Fruit fly (Drosophila melanogaster) whole organism, embryonic: ENCODE results near the gene Ir92a.

ENCODE experiments used
- Adf1 ChIP-seq: fragments of 200-800 bp; sonication (Bioruptor generic); IDR thresholded peaks from 2 replicates; pipeline ENCODE4 v1.3.6; 2022; ENCODE audit warnings: missing biosample characterization, missing genetic modification characterization
- CG11723 ChIP-seq: fragments of 200-800 bp; sonication (Bioruptor generic); optimal IDR thresholded peaks from 2 replicates; lab custom pipeline; 2017; ENCODE audit warnings: missing biosample characterization, mild to moderate bottlenecking, missing genetic modification characterization
- CG12769 ChIP-seq: fragments of 200-800 bp; sonication (Bioruptor generic); optimal IDR thresholded peaks from 2 replicates; lab custom pipeline; 2019; ENCODE audit warnings: missing biosample characterization, mild to moderate bottlenecking, missing genetic modification characterization, moderate library complexity
- CG13287 ChIP-seq: fragments of 200-800 bp; sonication (Bioruptor generic); IDR thresholded peaks from 2 replicates; pipeline ENCODE4 v1.3.6; 2022; ENCODE audit warnings: missing biosample characterization, missing genetic modification characterization; ENCODE audit not compliant: partially characterized antibody
- CG15073 ChIP-seq: fragments of 200-800 bp; sonication (Bioruptor generic); optimal IDR thresholded peaks from 2 replicates; lab custom pipeline; 2016; ENCODE audit warnings: missing biosample characterization, missing genetic modification characterization
- CG1529 ChIP-seq: fragments of 200-800 bp; sonication (Bioruptor generic); optimal IDR thresholded peaks from 3 replicates; lab custom pipeline; 2018; ENCODE audit warnings: missing biosample characterization, missing genetic modification characterization
- CG15479 ChIP-seq: fragments of 200-800 bp; sonication (Bioruptor generic); optimal IDR thresholded peaks from 3 replicates; lab custom pipeline; 2019; ENCODE audit warnings: missing biosample characterization, mild to moderate bottlenecking, missing genetic modification characterization, moderate library complexity
- CG15514 ChIP-seq: fragments of 200-800 bp; sonication (Bioruptor generic); optimal IDR thresholded peaks from 3 replicates; lab custom pipeline; 2017; ENCODE audit warnings: missing biosample characterization, missing genetic modification characterization, mild to moderate bottlenecking, moderate library complexity, missing genetic modification reagents
- CG15696 ChIP-seq: fragments of 200-800 bp; sonication (Bioruptor generic); optimal IDR thresholded peaks from 2 replicates; lab custom pipeline; 2019; ENCODE audit warnings: missing biosample characterization, mild to moderate bottlenecking, missing genetic modification characterization, moderate library complexity
- CG16779 ChIP-seq: fragments of 200-800 bp; sonication (Bioruptor generic); IDR thresholded peaks from 2 replicates; pipeline ENCODE4 v1.3.6; 2022; ENCODE audit warnings: missing biosample characterization, missing genetic modification characterization
- CG17359 ChIP-seq: fragments of 200-800 bp; sonication (Bioruptor generic); optimal IDR thresholded peaks from 3 replicates; lab custom pipeline; 2018; ENCODE audit warnings: missing biosample characterization, mild to moderate bottlenecking, missing genetic modification characterization, moderate library complexity
- CG17612 ChIP-seq: fragments of 200-800 bp; sonication (Bioruptor generic); IDR thresholded peaks from 2 replicates; pipeline ENCODE4 v1.3.6; 2022; ENCODE audit warnings: missing biosample characterization, missing genetic modification characterization
- CG30020 ChIP-seq: fragments of 200-800 bp; optimal IDR thresholded peaks from 2 replicates; lab custom pipeline; 2019; ENCODE audit warnings: missing biosample characterization, mild to moderate bottlenecking, missing genetic modification characterization, moderate library complexity
- CG32767 ChIP-seq: fragments of 200-800 bp; sonication (Bioruptor generic); IDR thresholded peaks from 2 replicates; pipeline ENCODE4 v1.3.6; 2022; ENCODE audit warnings: missing biosample characterization, missing genetic modification characterization
- CG4404 ChIP-seq: fragments of 200-800 bp; sonication (Bioruptor generic); IDR thresholded peaks from 2 replicates; pipeline ENCODE4 v1.3.6; 2022; ENCODE audit warnings: missing biosample characterization, missing genetic modification characterization
- CG6765 ChIP-seq: fragments of 200-800 bp; sonication (Bioruptor generic); optimal IDR thresholded peaks from 3 replicates; lab custom pipeline; 2017; ENCODE audit warnings: missing biosample characterization, mild to moderate bottlenecking, missing genetic modification characterization
- CG9797 ChIP-seq: fragments of 200-800 bp; sonication (Bioruptor generic); optimal IDR thresholded peaks from 3 replicates; lab custom pipeline; 2018; ENCODE audit warnings: missing biosample characterization, mild to moderate bottlenecking, missing genetic modification characterization
- CG9932 ChIP-seq: fragments of 200-800 bp; sonication (Bioruptor generic); IDR thresholded peaks from 2 replicates; pipeline ENCODE4 v1.3.6; 2022; ENCODE audit warnings: missing biosample characterization, missing genetic modification characterization
- Dbx ChIP-seq: fragments of 200-800 bp; sonication (Bioruptor generic); IDR thresholded peaks from 3 replicates; pipeline ENCODE4 v1.3.6; 2022; ENCODE audit warnings: missing biosample characterization, missing genetic modification characterization
- Fer1 ChIP-seq: fragments of 200-800 bp; sonication (Bioruptor generic); optimal IDR thresholded peaks from 2 replicates; lab custom pipeline; 2017; ENCODE audit warnings: missing biosample characterization, mild to moderate bottlenecking, missing genetic modification characterization
- MESR4 ChIP-seq: fragments of 200-800 bp; sonication (Bioruptor generic); optimal IDR thresholded peaks from 2 replicates; lab custom pipeline; 2018; ENCODE audit warnings: missing biosample characterization, mild to moderate bottlenecking, missing genetic modification characterization, moderate library complexity
- MTF-1 ChIP-seq: fragments of 200-800 bp; sonication (Bioruptor generic); optimal IDR thresholded peaks from 2 replicates; lab custom pipeline; 2018; ENCODE audit warnings: missing biosample characterization, mild to moderate bottlenecking, missing genetic modification characterization, borderline replicate concordance
- Med ChIP-seq: fragments of 200-800 bp; sonication (Bioruptor generic); peaks from one replicate; lab custom pipeline; 2016; ENCODE audit warnings: missing biosample characterization, missing genetic modification characterization, mild to moderate bottlenecking, inconsistent platforms, moderate library complexity
- Optix ChIP-seq: fragments of 200-800 bp; sonication (Bioruptor generic); IDR thresholded peaks from 3 replicates; pipeline ENCODE4 v1.3.6; 2022; ENCODE audit warnings: missing biosample characterization, missing genetic modification characterization
- Pdp1 ChIP-seq, 2 experiments: fragments of 200-800 bp; sonication (Bioruptor generic); optimal IDR thresholded peaks; 3 replicates each; lab custom pipeline; 2016; ENCODE audit warnings: missing biosample characterization in 2 of 2, missing genetic modification characterization in 2 of 2, mild to moderate bottlenecking in 1 of 2, moderate library complexity in 1 of 2
- Xrp1 ChIP-seq: fragments of 200-800 bp; sonication (Bioruptor generic); IDR thresholded peaks from 2 replicates; pipeline ENCODE4 v1.3.6; 2022; ENCODE audit warnings: missing biosample characterization, missing genetic modification characterization
- al ChIP-seq: fragments of 200-800 bp; sonication (Bioruptor generic); IDR thresholded peaks from 2 replicates; pipeline ENCODE4 v1.3.6; 2022; ENCODE audit warnings: missing biosample characterization, missing genetic modification characterization
- br ChIP-seq: fragments of >200 bp; optimal IDR thresholded peaks from 2 replicates; lab custom pipeline; 2017
- corto ChIP-seq: fragments of 200-800 bp; sonication (Bioruptor generic); optimal IDR thresholded peaks from 2 replicates; lab custom pipeline; 2016; ENCODE audit warnings: missing biosample characterization, mild to moderate bottlenecking, missing genetic modification characterization, moderate library complexity
- crp ChIP-seq, 2 experiments: fragments of 200-800 bp; sonication (Bioruptor generic); optimal IDR thresholded peaks; 2 replicates in 1 of 2; 3 replicates in 1 of 2; lab custom pipeline; 2017; ENCODE audit warnings: missing biosample characterization in 2 of 2, missing genetic modification characterization in 2 of 2, mild to moderate bottlenecking in 1 of 2, moderate library complexity in 1 of 2
- cwo ChIP-seq: fragments of 200-800 bp; sonication (Bioruptor generic); optimal IDR thresholded peaks from 3 replicates; lab custom pipeline; 2017; ENCODE audit warnings: missing biosample characterization, missing genetic modification characterization, mild to moderate bottlenecking, moderate library complexity, missing genetic modification reagents
- dan ChIP-seq: fragments of 200-800 bp; sonication (Bioruptor generic); IDR thresholded peaks from 2 replicates; pipeline ENCODE4 v1.3.6; 2022; ENCODE audit warnings: missing biosample characterization, missing genetic modification characterization
- dati ChIP-seq: fragments of 200-800 bp; sonication (Bioruptor generic); IDR thresholded peaks from 2 replicates; pipeline ENCODE4 v1.3.6; 2022; ENCODE audit warnings: missing biosample characterization, missing genetic modification characterization
- eve ChIP-seq, 2 experiments: fragments of >200 bp; optimal IDR thresholded peaks; 2 replicates each; lab custom pipeline; 2017; ENCODE audit warnings: missing biosample characterization in 2 of 2, missing genetic modification characterization in 2 of 2
- gce ChIP-seq: fragments of 200-800 bp; sonication (Bioruptor generic); IDR thresholded peaks from 3 replicates; pipeline ENCODE4 v1.3.6; 2022; ENCODE audit warnings: missing biosample characterization, missing genetic modification characterization
- gem ChIP-seq: fragments of 200-800 bp; sonication (Bioruptor generic); optimal IDR thresholded peaks from 2 replicates; lab custom pipeline; 2019; ENCODE audit warnings: missing biosample characterization, mild to moderate bottlenecking, missing genetic modification characterization, moderate library complexity
- luna ChIP-seq: fragments of 200-800 bp; sonication (Bioruptor generic); optimal IDR thresholded peaks from 2 replicates; lab custom pipeline; 2016; ENCODE audit warnings: missing biosample characterization, missing genetic modification characterization
- mirr ChIP-seq: fragments of 200-800 bp; sonication (Bioruptor generic); optimal IDR thresholded peaks from 3 replicates; lab custom pipeline; 2018; ENCODE audit warnings: missing biosample characterization, mild to moderate bottlenecking, missing genetic modification characterization
- odd ChIP-seq: fragments of 200-800 bp; sonication (Bioruptor generic); optimal IDR thresholded peaks from 2 replicates; lab custom pipeline; 2017; ENCODE audit warnings: missing biosample characterization, mild to moderate bottlenecking, missing genetic modification characterization
- org-1 ChIP-seq: fragments of 200-800 bp; sonication (Bioruptor generic); optimal IDR thresholded peaks from 2 replicates; lab custom pipeline; 2017; ENCODE audit warnings: missing biosample characterization, missing genetic modification characterization
- p53 ChIP-seq: fragments of 200-800 bp; sonication (Bioruptor generic); optimal IDR thresholded peaks from 2 replicates; lab custom pipeline; 2016; ENCODE audit warnings: missing biosample characterization, missing genetic modification characterization
- repo ChIP-seq: fragments of 200-800 bp; sonication (Bioruptor generic); optimal IDR thresholded peaks from 2 replicates; lab custom pipeline; 2016; ENCODE audit warnings: missing biosample characterization, missing genetic modification characterization
- sima ChIP-seq: fragments of 200-800 bp; sonication (Bioruptor generic); optimal IDR thresholded peaks from 2 replicates; lab custom pipeline; 2016; ENCODE audit warnings: missing biosample characterization, missing genetic modification characterization
- slbo ChIP-seq: fragments of 200-800 bp; sonication (Bioruptor generic); IDR thresholded peaks from 2 replicates; pipeline ENCODE4 v1.3.6; 2022; ENCODE audit warnings: missing biosample characterization, missing genetic modification characterization
- sob ChIP-seq: fragments of 200-800 bp; sonication (Bioruptor generic); IDR thresholded peaks from 2 replicates; pipeline ENCODE4 v1.3.6; 2022; ENCODE audit warnings: missing biosample characterization, missing genetic modification characterization
- sqz ChIP-seq: fragments of 200-800 bp; sonication (Bioruptor generic); optimal IDR thresholded peaks from 3 replicates; lab custom pipeline; 2018; ENCODE audit warnings: missing biosample characterization, mild to moderate bottlenecking, missing genetic modification characterization
- sug ChIP-seq: fragments of 200-800 bp; optimal IDR thresholded peaks from 2 replicates; lab custom pipeline; 2019; ENCODE audit warnings: missing biosample characterization, mild to moderate bottlenecking, missing genetic modification characterization, moderate library complexity
- wor ChIP-seq: fragments of 200-800 bp; sonication (Bioruptor generic); IDR thresholded peaks from 2 replicates; pipeline ENCODE4 v1.3.6; 2022; ENCODE audit warnings: missing biosample characterization, missing genetic modification characterization

Gene Ir92a

DNA sequence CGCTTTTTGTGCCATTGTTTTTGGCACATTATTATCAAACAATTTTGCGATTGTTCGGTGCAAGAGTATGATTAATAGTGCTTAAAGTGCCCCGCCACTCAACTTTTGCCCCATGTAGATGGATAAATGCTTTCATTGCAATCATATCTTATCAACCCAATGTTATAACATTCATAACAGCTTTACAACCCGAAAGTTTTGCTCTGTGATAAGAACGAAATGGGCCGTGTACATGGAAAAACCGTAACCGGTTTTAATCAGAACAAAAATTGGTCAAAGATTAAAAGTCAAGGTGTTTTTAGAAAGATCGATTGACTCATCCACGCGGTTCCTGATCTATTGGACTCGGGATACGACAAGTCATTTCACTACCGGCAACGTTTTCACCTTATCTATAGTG is 22.2 kb upstream of the Ir92a start (continued):
- TF ChIP-seq Pdp1 (GFP tag; optimal IDR thresholded peaks at IDR 0.05; lab: Kevin White, UChicago): peak in 1 of 2 experiments; percentile 66
- no peak for TF ChIP-seq odd
- no peak for TF ChIP-seq CG32767 (GFP tag; lab: Robert Waterston, UW)

DNA sequence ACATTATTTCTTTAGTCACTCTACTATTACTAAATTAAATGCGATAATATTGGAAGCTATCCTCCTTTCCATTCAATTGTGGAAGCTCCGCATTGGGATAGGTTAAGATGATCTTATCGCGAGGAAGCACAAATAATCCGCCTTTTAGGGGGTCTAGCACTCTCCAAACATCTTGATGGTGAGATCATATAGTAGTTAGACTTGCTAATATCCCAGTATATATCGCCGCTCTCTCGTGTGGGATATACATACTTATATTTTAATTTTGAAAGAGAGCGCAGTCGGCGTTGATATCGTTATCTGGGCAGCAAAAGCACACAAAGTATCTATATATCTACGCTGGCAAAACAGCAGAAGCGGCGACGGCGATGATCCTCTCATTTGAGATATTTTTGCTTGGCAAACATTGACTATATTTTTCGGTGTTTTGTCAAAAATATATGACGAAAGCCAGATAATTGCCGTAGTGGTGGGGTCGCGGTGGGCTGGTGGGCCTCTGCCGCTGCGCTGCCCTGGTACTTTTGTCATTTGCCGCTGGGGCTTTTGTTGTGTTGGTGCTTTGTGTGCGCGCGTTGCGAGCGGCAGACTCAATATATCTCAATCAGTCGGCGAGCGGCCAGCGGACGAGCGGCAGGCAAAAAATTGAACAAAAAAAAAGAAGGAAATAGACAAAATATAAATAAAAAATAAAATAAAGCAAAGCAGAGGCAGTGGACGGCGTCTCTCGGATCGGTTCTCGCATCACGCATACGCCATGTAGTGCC is 21.2 kb upstream of the Ir92a start:
- TF ChIP-seq luna (GFP tag; lab: Kevin White, UChicago): no peak
- peak; percentile 46 for TF ChIP-seq Fer1
- TF ChIP-seq crp (GFP tag; optimal IDR thresholded peaks at IDR 0.05; lab: Kevin White, UChicago): no peak
- TF ChIP-seq p53 (GFP tag; lab: Kevin White, UChicago): no peak
- TF ChIP-seq CG15073 (GFP tag; lab: Kevin White, UChicago): no peak
- TF ChIP-seq Dbx: no peak
- no peak for TF ChIP-seq org-1
- peak; percentile 35 for TF ChIP-seq CG12769
- TF ChIP-seq CG1529 (GFP tag; lab: Kevin White, UChicago): no peak
- TF ChIP-seq odd: peak; percentile 18
- TF ChIP-seq sob (GFP tag; lab: Robert Waterston, UW): peak; percentile 6; the same call in 1 of the 2 replicates
- TF ChIP-seq dan: no peak
- TF ChIP-seq Med (GFP tag; lab: Kevin White, UChicago): peak; percentile 67
- no peak for TF ChIP-seq br (lab: Kevin White, UChicago)
- TF ChIP-seq CG15479 (GFP tag; lab: Kevin White, UChicago): no peak
- TF ChIP-seq CG4404: no peak
- peak; percentile 82 for TF ChIP-seq sug (tag; lab: Kevin White, UChicago)
- no peak for TF ChIP-seq CG9797 (GFP tag; lab: Kevin White, UChicago)
- no peak for TF ChIP-seq gem (tag; lab: Kevin White, UChicago)
- no peak for TF ChIP-seq slbo (GFP tag; lab: Robert Waterston, UW)
- no peak for TF ChIP-seq CG17612 (GFP tag; lab: Robert Waterston, UW)
- TF ChIP-seq CG13287 (GFP tag; lab: Robert Waterston, UW): 0 out of 2 replicates have a peak, but pooled peaks have one; percentile 29
- no peak for TF ChIP-seq CG16779 (GFP tag; lab: Robert Waterston, UW)
- no peak for TF ChIP-seq Xrp1 (GFP tag; lab: Robert Waterston, UW)
- no peak for TF ChIP-seq CG11723 (GFP tag; lab: Kevin White, UChicago)
- no peak for TF ChIP-seq CG17359
- no peak for TF ChIP-seq CG6765 (GFP tag; lab: Kevin White, UChicago)
- TF ChIP-seq sqz (GFP tag; lab: Kevin White, UChicago): no peak
- TF ChIP-seq gce (GFP tag; lab: Robert Waterston, UW): no peak
- TF ChIP-seq cwo (GFP tag; lab: Kevin White, UChicago): peak; percentile 33
- TF ChIP-seq wor (GFP tag; lab: Robert Waterston, UW): no peak
- TF ChIP-seq MESR4 (GFP tag; lab: Kevin White, UChicago): no peak
- TF ChIP-seq repo (GFP tag; lab: Kevin White, UChicago): no peak
- TF ChIP-seq CG15514 (GFP tag; lab: Kevin White, UChicago): peak; percentile 13
- TF ChIP-seq eve (GFP tag; optimal IDR thresholded peaks at IDR 0.05; lab: Kevin White, UChicago): no peak
- TF ChIP-seq dati: no peak
- TF ChIP-seq sima (GFP tag; lab: Kevin White, UChicago): no peak
- TF ChIP-seq CG30020 (tag; lab: Kevin White, UChicago): no peak
- no peak for TF ChIP-seq MTF-1 (GFP tag; lab: Kevin White, UChicago)
- no peak for TF ChIP-seq corto (GFP tag; lab: Kevin White, UChicago)
- TF ChIP-seq CG9932 (GFP tag; lab: Robert Waterston, UW): peak; percentile 26; the same call in 1 of the 2 replicates
- no peak for TF ChIP-seq al (GFP tag; lab: Robert Waterston, UW)
- peak; percentile 70 for TF ChIP-seq mirr (GFP tag; lab: Kevin White, UChicago)
- no peak for TF ChIP-seq CG15696
- TF ChIP-seq Adf1 (GFP tag; lab: Robert Waterston, UW): peak; percentile 95
- no peak for TF ChIP-seq Optix (GFP tag; lab: Robert Waterston, UW)
